Worm (Caenorhabditis elegans) whole organism, L1 larva: ENCODE data around the gene fic-1.

Experiments
- C16A3.4 ChIP-seq: fragments of 150-350 bp; optimal IDR thresholded peaks from 2 replicates; lab custom pipeline; 2014; ENCODE audit warnings: missing biosample characterization, missing genetic modification characterization
- C34B4.2 ChIP-seq: sonication (generic microtip); optimal IDR thresholded peaks from 2 replicates; lab custom pipeline; 2017; ENCODE audit warnings: mild to moderate bottlenecking, missing genetic modification characterization, missing compliant biosample characterization
- F16B12.6 ChIP-seq: fragments of 150-350 bp; optimal IDR thresholded peaks from 2 replicates; lab custom pipeline; 2014; ENCODE audit warnings: missing biosample characterization, missing genetic modification characterization
- alr-1 ChIP-seq: fragments of 200-800 bp; sonication (Bioruptor generic); optimal IDR thresholded peaks from 2 replicates; lab custom pipeline; 2018; ENCODE audit warnings: borderline replicate concordance, mild to moderate bottlenecking, missing genetic modification characterization, missing compliant biosample characterization
- aly-2 ChIP-seq: fragments of 150-350 bp; optimal IDR thresholded peaks from 2 replicates; lab custom pipeline; 2014; ENCODE audit warnings: missing biosample characterization, missing genetic modification characterization
- ceh-63 ChIP-seq: fragments of 200-800 bp; sonication (Bioruptor generic); optimal IDR thresholded peaks from 2 replicates; lab custom pipeline; 2018; ENCODE audit warnings: mild to moderate bottlenecking, missing genetic modification characterization, missing compliant biosample characterization
- ceh-8 ChIP-seq: fragments of 200-800 bp; sonication (Bioruptor generic); optimal IDR thresholded peaks from 2 replicates; lab custom pipeline; 2018; ENCODE audit warnings: mild to moderate bottlenecking, missing genetic modification characterization, moderate library complexity, missing compliant biosample characterization
- ceh-88 ChIP-seq: fragments of 200-800 bp; sonication (Bioruptor generic); IDR thresholded peaks from 2 replicates; pipeline ENCODE4 v1.3.6; 2022; ENCODE audit warnings: missing genetic modification characterization, missing compliant biosample characterization
- dsc-1 ChIP-seq: sonication (generic microtip); optimal IDR thresholded peaks from 2 replicates; lab custom pipeline; 2016; ENCODE audit warnings: mild to moderate bottlenecking, missing genetic modification characterization, missing compliant biosample characterization
- efl-1 ChIP-seq, 4 experiments: fragments of 150-350 bp; optimal IDR thresholded peaks in 3 of 4; peaks in 1 of 4; 1 replicate in 1 of 4; 2 replicates in 3 of 4; lab custom pipeline; 2014; ENCODE audit warnings: missing biosample characterization in 2 of 4, missing genetic modification characterization in 2 of 4, missing genetic modification reagents in 2 of 4
- efl-3 ChIP-seq: fragments of 200-800 bp; sonication (Bioruptor generic); optimal IDR thresholded peaks from 2 replicates; lab custom pipeline; 2018; ENCODE audit warnings: mild to moderate bottlenecking, missing genetic modification characterization, missing compliant biosample characterization
- egl-13 ChIP-seq: sonication (generic microtip); optimal IDR thresholded peaks from 2 replicates; lab custom pipeline; 2016; ENCODE audit warnings: missing genotype, missing genetic modification reagents, missing genetic modification characterization, missing compliant biosample characterization
- egl-27 ChIP-seq, 2 experiments: fragments of 150-350 bp in 1 of 2; sonication (generic microtip); optimal IDR thresholded peaks; 3 replicates each; lab custom pipeline; 2017 to 2018; ENCODE audit warnings: missing biosample characterization in 2 of 2, missing genetic modification characterization in 2 of 2, missing genetic modification reagents in 2 of 2
- fkh-10 ChIP-seq: sonication (generic microtip); optimal IDR thresholded peaks from 2 replicates; lab custom pipeline; 2017; ENCODE audit warnings: missing biosample characterization, missing genetic modification reagents, missing genetic modification characterization
- fkh-4 ChIP-seq: sonication (generic microtip); optimal IDR thresholded peaks from 2 replicates; lab custom pipeline; 2016; ENCODE audit warnings: missing compliant biosample characterization, missing genetic modification characterization, borderline replicate concordance
- fkh-8 ChIP-seq: sonication (generic microtip); optimal IDR thresholded peaks from 2 replicates; lab custom pipeline; 2016; ENCODE audit warnings: mild to moderate bottlenecking, missing genetic modification characterization, missing compliant biosample characterization
- grh-1 ChIP-seq: fragments of 200-800 bp; sonication (Bioruptor generic); IDR thresholded peaks from 2 replicates; pipeline ENCODE4 v1.3.6; 2022; ENCODE audit warnings: missing genetic modification reagents, missing genetic modification characterization, missing compliant biosample characterization
- hlh-4 ChIP-seq: sonication (generic microtip); optimal IDR thresholded peaks from 2 replicates; lab custom pipeline; 2016; ENCODE audit warnings: mild to moderate bottlenecking, missing genetic modification characterization, missing compliant biosample characterization
- irx-1 ChIP-seq: sonication (generic microtip); optimal IDR thresholded peaks from 2 replicates; lab custom pipeline; 2016; ENCODE audit warnings: missing genetic modification characterization, missing compliant biosample characterization
- isw-1 ChIP-seq: fragments of 200-800 bp; sonication (Bioruptor generic); IDR thresholded peaks from 2 replicates; pipeline ENCODE4 v1.3.6; 2022; ENCODE audit warnings: missing genetic modification characterization, missing compliant biosample characterization
- lin-13 ChIP-seq: fragments of 150-350 bp; optimal IDR thresholded peaks from 2 replicates; lab custom pipeline; 2014; ENCODE audit warnings: missing biosample characterization, missing genetic modification reagents, missing genetic modification characterization
- lin-14 ChIP-seq: fragments of 200-800 bp; sonication (Bioruptor generic); optimal IDR thresholded peaks from 2 replicates; lab custom pipeline; 2018; ENCODE audit warnings: mild to moderate bottlenecking, missing genetic modification characterization, moderate library complexity, missing compliant biosample characterization
- lin-15B ChIP-seq: fragments of 150-350 bp; sonication (generic microtip); optimal IDR thresholded peaks from 3 replicates; lab custom pipeline; 2014; ENCODE audit warnings: missing biosample characterization, missing genetic modification characterization
- mab-9 ChIP-seq: fragments of 200-800 bp; sonication (Bioruptor generic); IDR thresholded peaks from 2 replicates; pipeline ENCODE4 v1.3.6; 2022; ENCODE audit warnings: missing genetic modification reagents, missing genetic modification characterization, missing compliant biosample characterization
- mdl-1 ChIP-seq, 2 experiments: fragments of 150-350 bp; optimal IDR thresholded peaks; 2 replicates each; lab custom pipeline; 2014 to 2017; ENCODE audit warnings: missing biosample characterization in 2 of 2, missing genetic modification characterization in 2 of 2, inconsistent platforms in 1 of 2
- mef-2 ChIP-seq: fragments of 150-350 bp; optimal IDR thresholded peaks from 2 replicates; lab custom pipeline; 2014; ENCODE audit warnings: missing biosample characterization, missing genetic modification characterization
- mep-1 ChIP-seq: fragments of 150-350 bp; optimal IDR thresholded peaks from 2 replicates; lab custom pipeline; 2014; ENCODE audit warnings: missing biosample characterization, missing genetic modification characterization
- nhr-11 ChIP-seq: fragments of 150-350 bp; optimal IDR thresholded peaks from 2 replicates; lab custom pipeline; 2014; ENCODE audit warnings: missing biosample characterization, missing genetic modification characterization
- nhr-12 ChIP-seq: sonication (generic microtip); optimal IDR thresholded peaks from 2 replicates; lab custom pipeline; 2017; ENCODE audit warnings: missing biosample characterization, missing genetic modification characterization
- nhr-19 ChIP-seq: fragments of 200-800 bp; sonication (Bioruptor generic); conservative IDR thresholded peaks from 2 replicates; pipeline ENCODE4 v1.3.6; 2022; ENCODE audit warnings: missing genetic modification characterization, missing compliant biosample characterization
- nhr-20 ChIP-seq: sonication (generic microtip); optimal IDR thresholded peaks from 2 replicates; lab custom pipeline; 2016; ENCODE audit warnings: mild to moderate bottlenecking, missing genetic modification characterization, missing compliant biosample characterization
- nhr-28 ChIP-seq: fragments of 150-350 bp; optimal IDR thresholded peaks from 2 replicates; lab custom pipeline; 2014; ENCODE audit warnings: missing biosample characterization, missing genetic modification characterization
- nhr-47 ChIP-seq: sonication (generic microtip); optimal IDR thresholded peaks from 2 replicates; lab custom pipeline; 2016; ENCODE audit warnings: mild to moderate bottlenecking, missing genetic modification characterization, moderate library complexity, missing compliant biosample characterization
- nhr-77 ChIP-seq: fragments of 150-350 bp; optimal IDR thresholded peaks from 2 replicates; lab custom pipeline; 2014; ENCODE audit warnings: missing biosample characterization, missing genetic modification characterization
- nhr-85 ChIP-seq: sonication (generic microtip); peaks from one replicate; lab custom pipeline; 2016; ENCODE audit warnings: missing genetic modification characterization, inconsistent platforms, missing compliant biosample characterization
- nhr-90 ChIP-seq: sonication (generic microtip); optimal IDR thresholded peaks from 2 replicates; lab custom pipeline; 2016; ENCODE audit warnings: mild to moderate bottlenecking, missing genetic modification characterization, missing compliant biosample characterization; ENCODE audit not compliant: poor library complexity
- pag-3 ChIP-seq: sonication (generic microtip); optimal IDR thresholded peaks from 2 replicates; lab custom pipeline; 2017; ENCODE audit warnings: missing genetic modification characterization, mild to moderate bottlenecking, missing compliant biosample characterization, antibody characterized with exemption, borderline replicate concordance; ENCODE audit not compliant: insufficient read depth
- pax-3 ChIP-seq: fragments of 200-800 bp; sonication (Bioruptor generic); optimal IDR thresholded peaks from 2 replicates; lab custom pipeline; 2018; ENCODE audit warnings: mild to moderate bottlenecking, missing genetic modification characterization, moderate library complexity, missing compliant biosample characterization
- pqm-1 ChIP-seq: sonication (generic microtip); optimal IDR thresholded peaks from 3 replicates; lab custom pipeline; 2017; ENCODE audit warnings: missing biosample characterization, missing genetic modification characterization
- rnt-1 ChIP-seq: sonication (generic microtip); optimal IDR thresholded peaks from 2 replicates; lab custom pipeline; 2016; ENCODE audit warnings: mild to moderate bottlenecking, missing genetic modification characterization, moderate library complexity, missing compliant biosample characterization
- snpc-4 ChIP-seq: fragments of 150-350 bp; optimal IDR thresholded peaks from 2 replicates; lab custom pipeline; 2014; ENCODE audit warnings: missing biosample characterization, missing genetic modification characterization
- snu-23 ChIP-seq: sonication (generic microtip); optimal IDR thresholded peaks from 2 replicates; lab custom pipeline; 2016; ENCODE audit warnings: missing genetic modification characterization, missing compliant biosample characterization
- sox-4 ChIP-seq: sonication (generic microtip); optimal IDR thresholded peaks from 2 replicates; lab custom pipeline; 2016; ENCODE audit warnings: missing genetic modification characterization, missing compliant biosample characterization
- sptf-1 ChIP-seq: fragments of 150-350 bp; optimal IDR thresholded peaks from 2 replicates; lab custom pipeline; 2014; ENCODE audit warnings: missing biosample characterization, missing genetic modification characterization
- sup-37 ChIP-seq: fragments of 200-800 bp; sonication (Bioruptor generic); optimal IDR thresholded peaks from 2 replicates; lab custom pipeline; 2018; ENCODE audit warnings: mild to moderate bottlenecking, missing genetic modification characterization, missing compliant biosample characterization
- swsn-7 ChIP-seq: sonication (generic microtip); optimal IDR thresholded peaks from 2 replicates; lab custom pipeline; 2016; ENCODE audit warnings: missing genetic modification characterization, missing compliant biosample characterization
- tlp-1 ChIP-seq: fragments of 150-350 bp; optimal IDR thresholded peaks from 2 replicates; lab custom pipeline; 2014; ENCODE audit warnings: missing biosample characterization, missing genetic modification characterization
- unc-30 ChIP-seq: sonication (generic microtip); optimal IDR thresholded peaks from 2 replicates; lab custom pipeline; 2017; ENCODE audit warnings: missing biosample characterization, missing genetic modification characterization
- unc-98 ChIP-seq: fragments of 200-800 bp; sonication (Bioruptor generic); IDR thresholded peaks from 2 replicates; pipeline ENCODE4 v1.3.6; 2022; ENCODE audit warnings: missing genetic modification characterization, missing compliant biosample characterization
- vab-15 ChIP-seq: sonication (generic microtip); optimal IDR thresholded peaks from 2 replicates; lab custom pipeline; 2017; ENCODE audit warnings: missing genotype, mild to moderate bottlenecking, missing genetic modification characterization, missing compliant biosample characterization
- zag-1 ChIP-seq: fragments of 150-350 bp; optimal IDR thresholded peaks from 2 replicates; lab custom pipeline; 2014; ENCODE audit warnings: missing biosample characterization, missing genetic modification characterization
- ztf-11 ChIP-seq, 2 experiments: sonication (generic microtip); optimal IDR thresholded peaks; 2 replicates each; lab custom pipeline; 2016 to 2017; ENCODE audit warnings: missing genetic modification characterization in 2 of 2, missing biosample characterization in 1 of 2, missing compliant biosample characterization in 1 of 2
- ztf-4 ChIP-seq: fragments of 150-350 bp; optimal IDR thresholded peaks from 2 replicates; lab custom pipeline; 2014; ENCODE audit warnings: missing biosample characterization, missing genetic modification characterization

The fic-1 gene

ce11 chrIV:10935336-10935735, 1.9 kb upstream of the fic-1 start:
- peak; percentile 94 for TF ChIP-seq rnt-1 (tag; lab: Kevin White, UChicago)
- TF ChIP-seq sptf-1 (tag; lab: Kevin White, UChicago) = no peak
- peak; percentile 75 for TF ChIP-seq pax-3
- TF ChIP-seq mef-2 = peak; percentile 85
- peak; percentile 87 for TF ChIP-seq ceh-8 (GFP tag; lab: Kevin White, UChicago)
- no peak for TF ChIP-seq unc-30 (tag; lab: Kevin White, UChicago)
- peak in 1 of 2 experiments; percentile 86 for TF ChIP-seq ztf-11 (tag; optimal IDR thresholded peaks at IDR 0.05; lab: Kevin White, UChicago)
- TF ChIP-seq nhr-85 (tag; lab: Kevin White, UChicago) = peak; percentile 93
- TF ChIP-seq pqm-1 (tag; lab: Kevin White, UChicago) = no peak
- TF ChIP-seq fkh-4 (tag; lab: Kevin White, UChicago) = peak; percentile 88
- peak; percentile 99 for TF ChIP-seq lin-14 (GFP tag; lab: Kevin White, UChicago)
- peak; percentile 99 for TF ChIP-seq dsc-1 (tag; lab: Kevin White, UChicago)
- TF ChIP-seq aly-2 (tag; lab: Kevin White, UChicago) = peak; percentile 67
- peak; percentile 92 for TF ChIP-seq nhr-19 (GFP tag; lab: Robert Waterston, UW)
- peak; percentile 83 for TF ChIP-seq egl-13
- peak; percentile 90 for TF ChIP-seq nhr-11
- peak; percentile 96 for TF ChIP-seq snu-23 (GFP tag; lab: Kevin White, UChicago)
- peak; percentile 78 for TF ChIP-seq sox-4 (tag; lab: Kevin White, UChicago)
- no peak for TF ChIP-seq mab-9 (GFP tag; lab: Robert Waterston, UW)
- TF ChIP-seq swsn-7 = peak; percentile 93
- peak; percentile 57 for TF ChIP-seq fkh-10 (GFP tag; lab: Kevin White, UChicago)
- TF ChIP-seq nhr-47 (tag; lab: Kevin White, UChicago) = peak; percentile 93
- TF ChIP-seq lin-13 (GFP tag; lab: Kevin White, UChicago) = peak; percentile 91
- TF ChIP-seq nhr-90 = no peak
- no peak for TF ChIP-seq zag-1 (tag; lab: Kevin White, UChicago)
- no peak for TF ChIP-seq hlh-4 (tag; lab: Kevin White, UChicago)
- TF ChIP-seq efl-1 (optimal IDR thresholded peaks at IDR 0.05; lab: Kevin White, UChicago) = peak; percentile 79 to 82
- peak; percentile 61 to 94 for TF ChIP-seq efl-1 (GFP tag; optimal IDR thresholded peaks at IDR 0.05 in 1 of 2; lab: Kevin White, UChicago)
- peak in 1 of 2 experiments; percentile 44 for TF ChIP-seq egl-27 (tag; optimal IDR thresholded peaks at IDR 0.05; lab: Kevin White, UChicago)
- TF ChIP-seq F16B12.6 (tag; lab: Kevin White, UChicago) = peak; percentile 11
- TF ChIP-seq alr-1 = no peak
- TF ChIP-seq pag-3 (tag; lab: Kevin White, UChicago) = no peak
- TF ChIP-seq nhr-77 (tag; lab: Kevin White, UChicago) = no peak
- peak in 1 of 2 experiments; percentile 96 for TF ChIP-seq mdl-1 (tag; optimal IDR thresholded peaks at IDR 0.05; lab: Kevin White, UChicago)
- TF ChIP-seq sup-37 (GFP tag; lab: Kevin White, UChicago) = no peak
- TF ChIP-seq ceh-88 (GFP tag; lab: Robert Waterston, UW) = peak; percentile 69
- TF ChIP-seq fkh-8 (tag; lab: Kevin White, UChicago) = peak; percentile 94
- peak; percentile 95 for TF ChIP-seq nhr-20 (tag; lab: Kevin White, UChicago)
- TF ChIP-seq grh-1 (GFP tag; lab: Robert Waterston, UW) = peak; percentile 51
- peak; percentile 71 for TF ChIP-seq isw-1 (GFP tag; lab: Robert Waterston, UW)
- peak; percentile 80 for TF ChIP-seq vab-15 (tag; lab: Kevin White, UChicago)
- peak; percentile 94 for TF ChIP-seq ztf-4 (tag; lab: Kevin White, UChicago)
- no peak for TF ChIP-seq nhr-28 (tag; lab: Kevin White, UChicago)
- TF ChIP-seq nhr-12 (tag; lab: Kevin White, UChicago) = no peak
- TF ChIP-seq efl-3 (GFP tag; lab: Kevin White, UChicago) = no peak
- no peak for TF ChIP-seq tlp-1 (tag; lab: Kevin White, UChicago)
- peak; percentile 76 for TF ChIP-seq irx-1
- TF ChIP-seq snpc-4 (tag; lab: Kevin White, UChicago) = peak; percentile 43
- peak; percentile 77 for TF ChIP-seq C16A3.4 (tag; lab: Kevin White, UChicago)
- TF ChIP-seq ceh-63 (GFP tag; lab: Kevin White, UChicago) = no peak
- TF ChIP-seq mep-1 (tag; lab: Kevin White, UChicago) = peak; percentile 96
- TF ChIP-seq lin-15B (tag; lab: Kevin White, UChicago) = no peak
- TF ChIP-seq unc-98 (GFP tag; lab: Robert Waterston, UW) = peak; percentile 51
- no peak for TF ChIP-seq C34B4.2 (tag; lab: Kevin White, UChicago)
